Fruit fly (Drosophila melanogaster) whole organism, embryonic: ENCODE data around the gene Pex2.

ENCODE experiments used
- ATbp ChIP-seq: fragments of 200-800 bp; sonication (Bioruptor generic); optimal IDR thresholded peaks from 2 replicates; lab custom pipeline; 2017; ENCODE audit warnings: missing biosample characterization, mild to moderate bottlenecking, missing genetic modification characterization, missing genetic modification reagents
- Abd-B ChIP-seq: fragments of 200-800 bp; sonication (Bioruptor generic); optimal IDR thresholded peaks from 2 replicates; lab custom pipeline; 2018; ENCODE audit warnings: missing biosample characterization, mild to moderate bottlenecking, missing genetic modification characterization, moderate library complexity
- Adf1 ChIP-seq: fragments of 200-800 bp; sonication (Bioruptor generic); IDR thresholded peaks from 2 replicates; pipeline ENCODE4 v1.3.6; 2022; ENCODE audit warnings: missing biosample characterization, missing genetic modification characterization
- B-H1 ChIP-seq: fragments of 200-800 bp; sonication (Bioruptor generic); IDR thresholded peaks from 3 replicates; pipeline ENCODE4 v1.3.6; 2022; ENCODE audit warnings: missing biosample characterization, missing genetic modification characterization
- CG10274 ChIP-seq: fragments of 200-800 bp; sonication (Bioruptor generic); optimal IDR thresholded peaks from 3 replicates; lab custom pipeline; 2017; ENCODE audit warnings: missing biosample characterization, mild to moderate bottlenecking, missing genetic modification characterization
- CG12219 ChIP-seq: fragments of 200-800 bp; sonication (Bioruptor generic); optimal IDR thresholded peaks from 3 replicates; lab custom pipeline; 2018; ENCODE audit warnings: missing biosample characterization, mild to moderate bottlenecking, missing genetic modification characterization
- CG15073 ChIP-seq: fragments of 200-800 bp; sonication (Bioruptor generic); optimal IDR thresholded peaks from 2 replicates; lab custom pipeline; 2016; ENCODE audit warnings: missing biosample characterization, missing genetic modification characterization
- CG16779 ChIP-seq: fragments of 200-800 bp; sonication (Bioruptor generic); IDR thresholded peaks from 2 replicates; pipeline ENCODE4 v1.3.6; 2022; ENCODE audit warnings: missing biosample characterization, missing genetic modification characterization
- CG16815 ChIP-seq: fragments of 200-800 bp; sonication (Bioruptor generic); optimal IDR thresholded peaks from 3 replicates; lab custom pipeline; 2017; ENCODE audit warnings: missing biosample characterization, mild to moderate bottlenecking, missing genetic modification characterization
- CG16863 ChIP-seq: fragments of 200-800 bp; sonication (Bioruptor generic); optimal IDR thresholded peaks from 3 replicates; lab custom pipeline; 2016; ENCODE audit warnings: missing biosample characterization, missing genetic modification characterization
- CG18599 ChIP-seq: fragments of 200-800 bp; sonication (Bioruptor generic); optimal IDR thresholded peaks from 3 replicates; lab custom pipeline; 2017; ENCODE audit warnings: missing biosample characterization, missing genetic modification characterization, mild to moderate bottlenecking, moderate library complexity, missing genetic modification reagents
- CG31441 ChIP-seq: fragments of 200-800 bp; sonication (Bioruptor generic); IDR thresholded peaks from 2 replicates; pipeline ENCODE4 v1.3.6; 2022; ENCODE audit warnings: missing biosample characterization, missing genetic modification characterization
- CG3838 ChIP-seq: fragments of 200-800 bp; sonication (Bioruptor generic); optimal IDR thresholded peaks from 3 replicates; lab custom pipeline; 2016; ENCODE audit warnings: missing biosample characterization, missing genetic modification characterization
- CG7357 ChIP-seq: fragments of 200-800 bp; sonication (Bioruptor generic); IDR thresholded peaks from 3 replicates; pipeline ENCODE4 v1.3.6; 2022; ENCODE audit warnings: missing biosample characterization, missing genetic modification characterization
- CG7745 ChIP-seq: fragments of 200-800 bp; sonication (Bioruptor generic); optimal IDR thresholded peaks from 2 replicates; lab custom pipeline; 2018; ENCODE audit warnings: missing biosample characterization, mild to moderate bottlenecking, missing genetic modification characterization, moderate library complexity
- CG7987 ChIP-seq: fragments of 200-800 bp; sonication (Bioruptor generic); optimal IDR thresholded peaks from 2 replicates; lab custom pipeline; 2018; ENCODE audit warnings: missing biosample characterization, mild to moderate bottlenecking, missing genetic modification characterization, moderate library complexity
- CG8478 ChIP-seq: fragments of >200 bp; optimal IDR thresholded peaks from 2 replicates; lab custom pipeline; 2018
- CG8944 ChIP-seq: fragments of 200-800 bp; sonication (Bioruptor generic); optimal IDR thresholded peaks from 3 replicates; lab custom pipeline; 2016; ENCODE audit warnings: missing biosample characterization, missing genetic modification characterization
- CTCF ChIP-seq: fragments of 200-800 bp; sonication (Bioruptor generic); optimal IDR thresholded peaks from 2 replicates; lab custom pipeline; 2017; ENCODE audit warnings: missing biosample characterization, mild to moderate bottlenecking, missing genetic modification characterization, moderate library complexity
- E2f2 ChIP-seq: fragments of 200-800 bp; sonication (Bioruptor generic); IDR thresholded peaks from 2 replicates; pipeline ENCODE4 v1.3.6; 2022; ENCODE audit warnings: missing biosample characterization, missing genetic modification characterization
- ERR ChIP-seq: fragments of 200-800 bp; sonication (Bioruptor generic); optimal IDR thresholded peaks from 2 replicates; lab custom pipeline; 2016; ENCODE audit warnings: missing biosample characterization, missing genetic modification characterization
- HLH4C ChIP-seq: fragments of 200-800 bp; sonication (Bioruptor generic); IDR thresholded peaks from 3 replicates; pipeline ENCODE4 v1.3.6; 2022; ENCODE audit warnings: missing biosample characterization, missing genetic modification characterization; ENCODE audit not compliant: partially characterized antibody
- Six4 ChIP-seq: fragments of 200-800 bp; sonication (Bioruptor generic); optimal IDR thresholded peaks from 2 replicates; lab custom pipeline; 2016; ENCODE audit warnings: missing biosample characterization, missing genetic modification characterization
- Sox100B ChIP-seq: fragments of 200-800 bp; sonication (Bioruptor generic); optimal IDR thresholded peaks from 3 replicates; lab custom pipeline; 2018; ENCODE audit warnings: missing biosample characterization, mild to moderate bottlenecking, missing genetic modification characterization
- ab ChIP-seq: fragments of 200-800 bp; sonication (Bioruptor generic); optimal IDR thresholded peaks from 2 replicates; lab custom pipeline; 2016; ENCODE audit warnings: missing biosample characterization, missing genetic modification characterization
- amos ChIP-seq: fragments of 200-800 bp; sonication (Bioruptor generic); IDR thresholded peaks from 2 replicates; pipeline ENCODE4 v1.3.6; 2022; ENCODE audit warnings: missing biosample characterization, missing genetic modification characterization; ENCODE audit not compliant: partially characterized antibody
- bbx ChIP-seq: fragments of 200-800 bp; sonication (Bioruptor generic); IDR thresholded peaks from 2 replicates; pipeline ENCODE4 v1.3.6; 2022; ENCODE audit warnings: missing biosample characterization, missing genetic modification characterization; ENCODE audit not compliant: partially characterized antibody
- cato ChIP-seq: fragments of 200-800 bp; sonication (Bioruptor generic); optimal IDR thresholded peaks from 2 replicates; lab custom pipeline; 2016; ENCODE audit warnings: missing biosample characterization, missing genetic modification characterization, borderline replicate concordance
- ci ChIP-seq: fragments of 200-800 bp; sonication (Bioruptor generic); IDR thresholded peaks from 3 replicates; pipeline ENCODE4 v1.3.6; 2022; ENCODE audit warnings: missing biosample characterization, missing genetic modification characterization
- danr ChIP-seq: fragments of 200-800 bp; sonication (Bioruptor generic); IDR thresholded peaks from 2 replicates; pipeline ENCODE4 v1.3.6; 2022; ENCODE audit warnings: missing biosample characterization, missing genetic modification characterization
- disco-r ChIP-seq: fragments of 200-800 bp; sonication (Bioruptor generic); optimal IDR thresholded peaks from 2 replicates; lab custom pipeline; 2016; ENCODE audit warnings: missing biosample characterization, missing genetic modification characterization
- ewg ChIP-seq: fragments of 200-800 bp; sonication (Bioruptor generic); optimal IDR thresholded peaks from 3 replicates; lab custom pipeline; 2017; ENCODE audit warnings: mild to moderate bottlenecking, missing biosample characterization, missing genetic modification reagents, missing genetic modification characterization
- fd64A ChIP-seq: fragments of 200-800 bp; sonication (Bioruptor generic); optimal IDR thresholded peaks from 3 replicates; lab custom pipeline; 2018; ENCODE audit warnings: missing biosample characterization, mild to moderate bottlenecking, missing genetic modification characterization
- gem ChIP-seq: fragments of 200-800 bp; sonication (Bioruptor generic); optimal IDR thresholded peaks from 2 replicates; lab custom pipeline; 2019; ENCODE audit warnings: missing biosample characterization, mild to moderate bottlenecking, missing genetic modification characterization, moderate library complexity
- h ChIP-seq: fragments of >200 bp; optimal IDR thresholded peaks from 2 replicates; lab custom pipeline; 2017
- insv ChIP-seq, 2 experiments: fragments of 200-800 bp; sonication (Bioruptor generic); optimal IDR thresholded peaks; 3 replicates each; lab custom pipeline; 2016 to 2018; ENCODE audit warnings: missing biosample characterization in 2 of 2, missing genetic modification characterization in 2 of 2
- jumu ChIP-seq: fragments of 200-800 bp; sonication (Bioruptor generic); optimal IDR thresholded peaks from 3 replicates; lab custom pipeline; 2016; ENCODE audit warnings: missing biosample characterization, missing genetic modification characterization
- kni ChIP-seq: fragments of 200-800 bp; sonication (Bioruptor generic); optimal IDR thresholded peaks from 3 replicates; lab custom pipeline; 2017; ENCODE audit warnings: mild to moderate bottlenecking, missing biosample characterization, missing genetic modification reagents, missing genetic modification characterization
- lmd ChIP-seq: fragments of 200-800 bp; sonication (Bioruptor generic); IDR thresholded peaks from 2 replicates; pipeline ENCODE4 v1.3.6; 2022; ENCODE audit warnings: missing biosample characterization, missing genetic modification characterization
- mam ChIP-seq: fragments of 200-800 bp; sonication (Bioruptor generic); optimal IDR thresholded peaks from 3 replicates; lab custom pipeline; 2016; ENCODE audit warnings: missing biosample characterization, missing genetic modification characterization
- odd ChIP-seq: fragments of 200-800 bp; sonication (Bioruptor generic); optimal IDR thresholded peaks from 2 replicates; lab custom pipeline; 2017; ENCODE audit warnings: missing biosample characterization, mild to moderate bottlenecking, missing genetic modification characterization
- ro ChIP-seq: fragments of 200-800 bp; sonication (Bioruptor generic); IDR thresholded peaks from 2 replicates; pipeline ENCODE4 v1.3.6; 2022; ENCODE audit warnings: missing biosample characterization, missing genetic modification characterization
- sc ChIP-seq, 3 experiments: fragments of >200 bp in 2 of 3; fragments of 200-800 bp in 1 of 3; sonication (Bioruptor generic) in 1 of 3; optimal IDR thresholded peaks; 2 replicates in 2 of 3; 3 replicates in 1 of 3; lab custom pipeline; 2017; ENCODE audit warnings: mild to moderate bottlenecking in 1 of 3, missing biosample characterization in 1 of 3, missing genetic modification characterization in 1 of 3, missing genetic modification reagents in 1 of 3
- scrt ChIP-seq: fragments of 200-800 bp; sonication (Bioruptor generic); optimal IDR thresholded peaks from 2 replicates; lab custom pipeline; 2018; ENCODE audit warnings: missing biosample characterization, mild to moderate bottlenecking, missing genetic modification characterization, moderate library complexity
- sens ChIP-seq: fragments of 200-800 bp; sonication (Bioruptor generic); peaks from one replicate; lab custom pipeline; 2016; ENCODE audit warnings: missing biosample characterization, missing genetic modification characterization
- stc ChIP-seq: fragments of 200-800 bp; sonication (Bioruptor generic); IDR thresholded peaks from 2 replicates; pipeline ENCODE4 v1.3.6; 2022; ENCODE audit warnings: missing biosample characterization, missing genetic modification characterization
- tap ChIP-seq: fragments of 200-800 bp; optimal IDR thresholded peaks from 3 replicates; lab custom pipeline; 2019; ENCODE audit warnings: missing biosample characterization, mild to moderate bottlenecking, missing genetic modification characterization, moderate library complexity
- tin ChIP-seq: fragments of 200-800 bp; sonication (Bioruptor generic); optimal IDR thresholded peaks from 3 replicates; lab custom pipeline; 2016; ENCODE audit warnings: missing biosample characterization, missing genetic modification characterization
- wor ChIP-seq: fragments of 200-800 bp; sonication (Bioruptor generic); IDR thresholded peaks from 2 replicates; pipeline ENCODE4 v1.3.6; 2022; ENCODE audit warnings: missing biosample characterization, missing genetic modification characterization

The Pex2 gene

DNA sequence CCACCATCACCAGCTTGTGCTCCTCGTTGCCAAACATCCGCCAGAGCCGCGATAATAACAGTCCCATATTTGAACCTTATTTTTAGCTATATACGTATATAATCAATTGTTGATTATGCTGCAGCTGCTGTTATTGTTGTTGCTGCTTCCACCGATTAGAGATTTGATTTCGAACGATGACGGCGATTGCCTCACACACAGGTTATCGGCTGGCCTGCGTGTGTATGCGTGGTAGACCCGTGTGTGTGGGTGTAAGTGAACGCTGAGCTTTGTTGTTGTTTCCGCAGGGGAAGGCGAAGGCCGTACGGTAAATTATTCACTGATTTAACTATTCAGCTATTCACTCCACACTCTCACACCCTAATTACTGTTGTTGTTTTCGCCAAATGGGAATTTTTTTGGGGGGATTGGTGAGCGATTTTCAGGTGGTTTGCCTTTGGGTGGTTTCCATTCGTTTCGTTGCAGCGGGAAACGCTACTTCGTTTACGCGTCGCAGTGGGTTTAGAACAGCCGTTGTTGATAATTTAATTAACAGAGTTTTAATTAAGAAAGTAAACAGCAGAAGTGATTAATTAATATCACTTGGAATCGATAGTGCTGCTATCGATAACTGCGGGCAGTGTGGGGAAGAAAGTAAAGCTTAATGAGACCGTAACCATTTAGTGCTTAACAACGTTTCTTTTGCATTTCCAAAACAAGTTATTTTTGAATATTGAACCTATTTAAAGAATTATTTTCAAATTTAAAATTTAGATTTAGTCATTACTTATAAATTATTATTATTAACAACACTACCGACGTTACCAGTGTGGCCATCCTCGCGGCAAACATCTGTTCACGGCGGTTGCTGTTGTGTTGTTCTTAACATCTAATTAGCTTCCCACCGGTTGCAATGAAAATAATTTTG lies 39.4 kb upstream of the Pex2 start, which contains the start of the genes Arl5 and CG13671 (continued):
- TF ChIP-seq E2f2: peak; percentile 73
- peak; percentile 95 for TF ChIP-seq sens (GFP tag; lab: Kevin White, UChicago)
- no peak for TF ChIP-seq CG12219 (GFP tag; lab: Kevin White, UChicago)
- TF ChIP-seq ci (GFP tag; lab: Robert Waterston, UW): peak; percentile 84
- TF ChIP-seq CG7745 (tag; lab: Kevin White, UChicago): peak; percentile 99
- TF ChIP-seq CTCF: peak; percentile 1
- TF ChIP-seq h (lab: Kevin White, UChicago): no peak
- TF ChIP-seq B-H1 (GFP tag; lab: Robert Waterston, UW): peak; percentile 69; the same call in 1 of the 3 replicates
- TF ChIP-seq lmd (GFP tag; lab: Robert Waterston, UW): peak; percentile 63
- peak; percentile 21 for TF ChIP-seq Adf1 (GFP tag; lab: Robert Waterston, UW)
- TF ChIP-seq jumu (GFP tag; lab: Kevin White, UChicago): peak; percentile 34
- peak; percentile 42 for TF ChIP-seq CG7987 (GFP tag; lab: Kevin White, UChicago)
- peak; percentile 83 for TF ChIP-seq CG18599 (GFP tag; lab: Kevin White, UChicago)
- peak; percentile 23 for TF ChIP-seq CG15073 (GFP tag; lab: Kevin White, UChicago)
- TF ChIP-seq insv (GFP tag; optimal IDR thresholded peaks at IDR 0.05; lab: Kevin White, UChicago): peak in 1 of 2 experiments; percentile 11
- peak; percentile 73 for TF ChIP-seq mam (GFP tag; lab: Kevin White, UChicago)
- TF ChIP-seq fd64A (GFP tag; lab: Kevin White, UChicago): no peak
- TF ChIP-seq CG31441 (GFP tag; lab: Robert Waterston, UW): peak; percentile 78
- peak; percentile 59 for TF ChIP-seq scrt
- no peak for TF ChIP-seq odd
- TF ChIP-seq tap: no peak
- TF ChIP-seq gem (tag; lab: Kevin White, UChicago): peak; percentile 88
- TF ChIP-seq amos (GFP tag; lab: Robert Waterston, UW): peak; percentile 72
- peak; percentile 74 for TF ChIP-seq cato
- no peak; the same call in 1 of the 2 replicates for TF ChIP-seq danr
- TF ChIP-seq CG16863 (GFP tag; lab: Kevin White, UChicago): peak; percentile 54
- peak; percentile 61 for TF ChIP-seq stc (GFP tag; lab: Robert Waterston, UW)
- TF ChIP-seq ewg (GFP tag; lab: Kevin White, UChicago): peak; percentile 49
- peak; percentile 79 for TF ChIP-seq Abd-B
- peak; percentile 53 for TF ChIP-seq bbx
- no peak for TF ChIP-seq disco-r
- TF ChIP-seq CG10274 (GFP tag; lab: Kevin White, UChicago): no peak
- peak; percentile 34 for TF ChIP-seq ATbp (GFP tag; lab: Kevin White, UChicago)
- TF ChIP-seq HLH4C (GFP tag; lab: Robert Waterston, UW): peak; percentile 70
- TF ChIP-seq Six4 (GFP tag; lab: Kevin White, UChicago): peak; percentile 66
- no peak for TF ChIP-seq CG16779 (GFP tag; lab: Robert Waterston, UW)
- TF ChIP-seq sc (optimal IDR thresholded peaks at IDR 0.05; lab: Kevin White, UChicago): no peak
- peak; percentile 61 for TF ChIP-seq sc (GFP tag; optimal IDR thresholded peaks at IDR 0.05; lab: Kevin White, UChicago)
- TF ChIP-seq kni (GFP tag; lab: Kevin White, UChicago): peak; percentile 60
- TF ChIP-seq ab (GFP tag; lab: Kevin White, UChicago): peak; percentile 6
- TF ChIP-seq Sox100B: peak; percentile 66
- peak; percentile 39 for TF ChIP-seq CG8944 (GFP tag; lab: Kevin White, UChicago)
- peak; percentile 85 for TF ChIP-seq tin (GFP tag; lab: Kevin White, UChicago)
- no peak for TF ChIP-seq CG3838
- TF ChIP-seq CG16815 (GFP tag; lab: Kevin White, UChicago): peak; percentile 56
- peak; percentile 13 for TF ChIP-seq ERR (GFP tag; lab: Kevin White, UChicago)
- no peak for TF ChIP-seq CG8478
- TF ChIP-seq ro (GFP tag; lab: Robert Waterston, UW): peak; percentile 20; the same call in 1 of the 2 replicates
- peak; percentile 23; the same call in 1 of the 3 replicates for TF ChIP-seq CG7357 (GFP tag; lab: Robert Waterston, UW)
- TF ChIP-seq wor (GFP tag; lab: Robert Waterston, UW): peak; percentile 44; the same call in 1 of the 2 replicates
